Fruit fly (Drosophila melanogaster) whole organism, prepupa: ENCODE results near the gene Edc3.

Experiments
- CG10631 ChIP-seq: fragments of 200-800 bp; sonication (Bioruptor generic); optimal IDR thresholded peaks from 2 replicates; lab custom pipeline; 2016; ENCODE audit warnings: missing biosample characterization, missing genetic modification characterization
- CG10669 ChIP-seq: fragments of 200-800 bp; sonication (Bioruptor generic); optimal IDR thresholded peaks from 3 replicates; lab custom pipeline; 2018; ENCODE audit warnings: missing biosample characterization, mild to moderate bottlenecking, missing genetic modification characterization, moderate library complexity
- CG11294 ChIP-seq: fragments of 200-800 bp; sonication (Bioruptor generic); IDR thresholded peaks from 2 replicates; pipeline ENCODE4 v1.3.6; 2022; ENCODE audit warnings: missing biosample characterization, missing genetic modification characterization
- CG15336 ChIP-seq: fragments of 200-800 bp; sonication (Bioruptor generic); IDR thresholded peaks from 2 replicates; pipeline ENCODE4 v1.3.6; 2022; ENCODE audit warnings: missing biosample characterization, missing genetic modification characterization
- CG1621 ChIP-seq: fragments of 200-800 bp; sonication (Bioruptor generic); optimal IDR thresholded peaks from 3 replicates; lab custom pipeline; 2018; ENCODE audit warnings: missing biosample characterization, mild to moderate bottlenecking, missing genetic modification characterization
- CG16779 ChIP-seq: fragments of 200-800 bp; sonication (Bioruptor generic); optimal IDR thresholded peaks from 3 replicates; lab custom pipeline; 2017; ENCODE audit warnings: missing biosample characterization, mild to moderate bottlenecking, missing genetic modification characterization
- CG3032 ChIP-seq: fragments of 200-800 bp; optimal IDR thresholded peaks from 2 replicates; lab custom pipeline; 2019; ENCODE audit warnings: missing biosample characterization, mild to moderate bottlenecking, missing genetic modification characterization, moderate library complexity
- CG31627 ChIP-seq: fragments of 200-800 bp; sonication (Bioruptor generic); optimal IDR thresholded peaks from 3 replicates; lab custom pipeline; 2016; ENCODE audit warnings: missing biosample characterization, missing genetic modification characterization
- CG32006 ChIP-seq: fragments of 200-800 bp; sonication (Bioruptor generic); optimal IDR thresholded peaks from 3 replicates; lab custom pipeline; 2017; ENCODE audit warnings: missing biosample characterization, mild to moderate bottlenecking, missing genetic modification characterization
- CG4318 ChIP-seq: fragments of 200-800 bp; sonication (Bioruptor generic); optimal IDR thresholded peaks from 3 replicates; lab custom pipeline; 2017; ENCODE audit warnings: missing biosample characterization, mild to moderate bottlenecking, missing genetic modification characterization
- CG6163 ChIP-seq: fragments of 200-800 bp; sonication (Bioruptor generic); IDR thresholded peaks from 3 replicates; pipeline ENCODE4 v1.3.6; 2022; ENCODE audit warnings: missing biosample characterization, missing genetic modification characterization
- CG6276 ChIP-seq: fragments of 200-800 bp; sonication (Bioruptor generic); optimal IDR thresholded peaks from 2 replicates; lab custom pipeline; 2017; ENCODE audit warnings: missing biosample characterization, mild to moderate bottlenecking, missing genetic modification characterization
- CG6792 ChIP-seq: fragments of 200-800 bp; sonication (Bioruptor generic); optimal IDR thresholded peaks from 3 replicates; lab custom pipeline; 2016; ENCODE audit warnings: missing biosample characterization, missing genetic modification characterization
- CG6808 ChIP-seq: fragments of 200-800 bp; sonication (Bioruptor generic); optimal IDR thresholded peaks from 3 replicates; lab custom pipeline; 2017; ENCODE audit warnings: missing biosample characterization, missing genetic modification characterization, mild to moderate bottlenecking, moderate library complexity, missing genetic modification reagents
- CG6854 ChIP-seq: fragments of 200-800 bp; sonication (Bioruptor generic); optimal IDR thresholded peaks from 2 replicates; lab custom pipeline; 2017; ENCODE audit warnings: missing biosample characterization, mild to moderate bottlenecking, missing genetic modification characterization
- CG7368 ChIP-seq: fragments of 200-800 bp; sonication (Bioruptor generic); optimal IDR thresholded peaks from 3 replicates; lab custom pipeline; 2016; ENCODE audit warnings: missing biosample characterization, missing genetic modification characterization
- CG8119 ChIP-seq: fragments of 200-800 bp; sonication (Bioruptor generic); IDR thresholded peaks from 3 replicates; pipeline ENCODE4 v1.3.6; 2022; ENCODE audit warnings: missing biosample characterization, missing genetic modification characterization
- CG8319 ChIP-seq: fragments of 200-800 bp; sonication (Bioruptor generic); optimal IDR thresholded peaks from 3 replicates; lab custom pipeline; 2016; ENCODE audit warnings: missing biosample characterization, missing genetic modification characterization
- CG8632 ChIP-seq: fragments of 200-800 bp; sonication (Bioruptor generic); optimal IDR thresholded peaks from 3 replicates; lab custom pipeline; 2016; ENCODE audit warnings: missing biosample characterization, missing genetic modification characterization
- CG9139 ChIP-seq: fragments of 200-800 bp; sonication (Bioruptor generic); optimal IDR thresholded peaks from 3 replicates; lab custom pipeline; 2017; ENCODE audit warnings: missing biosample characterization, mild to moderate bottlenecking, missing genetic modification characterization
- Eip78C ChIP-seq: fragments of 200-800 bp; sonication (Bioruptor generic); peaks from one replicate; lab custom pipeline; 2016; ENCODE audit warnings: missing biosample characterization, missing genetic modification characterization
- Ets21C ChIP-seq: fragments of 200-800 bp; sonication (Bioruptor generic); optimal IDR thresholded peaks from 3 replicates; lab custom pipeline; 2016; ENCODE audit warnings: missing biosample characterization, missing genetic modification characterization
- Gug ChIP-seq: fragments of 200-800 bp; sonication (Bioruptor generic); IDR thresholded peaks from 2 replicates; pipeline ENCODE4 v1.3.6; 2022; ENCODE audit warnings: missing biosample characterization, missing genetic modification characterization
- Hr39 ChIP-seq: fragments of 200-800 bp; sonication (Bioruptor generic); optimal IDR thresholded peaks from 2 replicates; lab custom pipeline; 2016; ENCODE audit warnings: missing biosample characterization, missing genetic modification characterization
- Hr4 ChIP-seq: fragments of 200-800 bp; sonication (Bioruptor generic); optimal IDR thresholded peaks from 3 replicates; lab custom pipeline; 2016; ENCODE audit warnings: missing biosample characterization, missing genetic modification characterization
- Met ChIP-seq: fragments of 200-800 bp; sonication (Bioruptor generic); optimal IDR thresholded peaks from 3 replicates; lab custom pipeline; 2016; ENCODE audit warnings: missing biosample characterization, missing genetic modification characterization
- OdsH ChIP-seq: fragments of 200-800 bp; sonication (Bioruptor generic); optimal IDR thresholded peaks from 3 replicates; lab custom pipeline; 2016; ENCODE audit warnings: missing biosample characterization, missing genetic modification characterization
- Smox ChIP-seq: fragments of 200-800 bp; sonication (Bioruptor generic); optimal IDR thresholded peaks from 3 replicates; lab custom pipeline; 2016; ENCODE audit warnings: missing biosample characterization, missing genetic modification characterization
- Sox102F ChIP-seq: fragments of 200-800 bp; sonication (Bioruptor generic); optimal IDR thresholded peaks from 2 replicates; lab custom pipeline; 2016; ENCODE audit warnings: missing biosample characterization, mild to moderate bottlenecking, missing genetic modification characterization
- Sox14 ChIP-seq: fragments of 200-800 bp; sonication (Bioruptor generic); optimal IDR thresholded peaks from 3 replicates; lab custom pipeline; 2016; ENCODE audit warnings: missing biosample characterization, missing genetic modification characterization
- Sox15 ChIP-seq: fragments of 200-800 bp; sonication (Bioruptor generic); optimal IDR thresholded peaks from 3 replicates; lab custom pipeline; 2016; ENCODE audit warnings: missing biosample characterization, missing genetic modification characterization
- achi ChIP-seq: fragments of 200-800 bp; sonication (Bioruptor generic); optimal IDR thresholded peaks from 3 replicates; lab custom pipeline; 2016; ENCODE audit warnings: missing biosample characterization, missing genetic modification characterization
- acj6 ChIP-seq: fragments of 200-800 bp; sonication (Bioruptor generic); optimal IDR thresholded peaks from 3 replicates; lab custom pipeline; 2016; ENCODE audit warnings: missing biosample characterization, missing genetic modification characterization
- cyc ChIP-seq: fragments of 200-800 bp; sonication (Bioruptor generic); optimal IDR thresholded peaks from 3 replicates; lab custom pipeline; 2016; ENCODE audit warnings: missing biosample characterization, missing genetic modification characterization
- dac ChIP-seq: fragments of 200-800 bp; sonication (Bioruptor generic); optimal IDR thresholded peaks from 2 replicates; lab custom pipeline; 2017; ENCODE audit warnings: missing biosample characterization, mild to moderate bottlenecking, missing genetic modification characterization
- dsx ChIP-seq: fragments of 200-800 bp; optimal IDR thresholded peaks from 3 replicates; lab custom pipeline; 2019; ENCODE audit warnings: missing biosample characterization, mild to moderate bottlenecking, missing genetic modification characterization, moderate library complexity; ENCODE audit not compliant: poor library complexity, severe bottlenecking
- esn ChIP-seq: fragments of 200-800 bp; sonication (Bioruptor generic); optimal IDR thresholded peaks from 2 replicates; lab custom pipeline; 2016; ENCODE audit warnings: missing biosample characterization, mild to moderate bottlenecking, missing genetic modification characterization, moderate library complexity
- fd59A ChIP-seq: fragments of 200-800 bp; sonication (Bioruptor generic); optimal IDR thresholded peaks from 2 replicates; lab custom pipeline; 2017; ENCODE audit warnings: missing biosample characterization, mild to moderate bottlenecking, missing genetic modification characterization, missing genetic modification reagents
- fd85E ChIP-seq: fragments of 200-800 bp; sonication (Bioruptor generic); optimal IDR thresholded peaks from 3 replicates; lab custom pipeline; 2016; ENCODE audit warnings: missing biosample characterization, missing genetic modification characterization
- fkh ChIP-seq: fragments of 200-800 bp; sonication (Bioruptor generic); optimal IDR thresholded peaks from 3 replicates; lab custom pipeline; 2017; ENCODE audit warnings: missing biosample characterization, mild to moderate bottlenecking, missing genetic modification characterization, moderate library complexity
- lz ChIP-seq: fragments of 200-800 bp; sonication (Bioruptor generic); optimal IDR thresholded peaks from 3 replicates; lab custom pipeline; 2016; ENCODE audit warnings: missing biosample characterization, missing genetic modification characterization
- net ChIP-seq: fragments of 200-800 bp; sonication (Bioruptor generic); optimal IDR thresholded peaks from 3 replicates; lab custom pipeline; 2016; ENCODE audit warnings: missing biosample characterization, missing genetic modification characterization
- pdm3 ChIP-seq: fragments of 200-800 bp; sonication (Bioruptor generic); optimal IDR thresholded peaks from 3 replicates; lab custom pipeline; 2016; ENCODE audit warnings: missing biosample characterization, missing genetic modification characterization
- salr ChIP-seq, 2 experiments: fragments of 200-800 bp; sonication (Bioruptor generic); optimal IDR thresholded peaks; 3 replicates each; lab custom pipeline; 2016 to 2018; ENCODE audit warnings: missing biosample characterization in 2 of 2, missing genetic modification characterization in 2 of 2, mild to moderate bottlenecking in 1 of 2
- ss ChIP-seq, 2 experiments: fragments of 200-800 bp; sonication (Bioruptor generic); optimal IDR thresholded peaks; 2 replicates in 1 of 2; 3 replicates in 1 of 2; lab custom pipeline; 2017 to 2018; ENCODE audit warnings: mild to moderate bottlenecking in 2 of 2, missing biosample characterization in 2 of 2, missing genetic modification characterization in 2 of 2, moderate library complexity in 1 of 2
- svp ChIP-seq: fragments of 200-800 bp; sonication (Bioruptor generic); peaks from one replicate; lab custom pipeline; 2016; ENCODE audit warnings: missing biosample characterization, missing genetic modification characterization
- topi ChIP-seq: fragments of 200-800 bp; sonication (Bioruptor generic); optimal IDR thresholded peaks from 3 replicates; lab custom pipeline; 2016; ENCODE audit warnings: missing biosample characterization, missing genetic modification characterization
- vri ChIP-seq: fragments of 200-800 bp; sonication (Bioruptor generic); optimal IDR thresholded peaks from 3 replicates; lab custom pipeline; 2016; ENCODE audit warnings: missing biosample characterization, mild to moderate bottlenecking, missing genetic modification characterization

Edc3 gene

DNA sequence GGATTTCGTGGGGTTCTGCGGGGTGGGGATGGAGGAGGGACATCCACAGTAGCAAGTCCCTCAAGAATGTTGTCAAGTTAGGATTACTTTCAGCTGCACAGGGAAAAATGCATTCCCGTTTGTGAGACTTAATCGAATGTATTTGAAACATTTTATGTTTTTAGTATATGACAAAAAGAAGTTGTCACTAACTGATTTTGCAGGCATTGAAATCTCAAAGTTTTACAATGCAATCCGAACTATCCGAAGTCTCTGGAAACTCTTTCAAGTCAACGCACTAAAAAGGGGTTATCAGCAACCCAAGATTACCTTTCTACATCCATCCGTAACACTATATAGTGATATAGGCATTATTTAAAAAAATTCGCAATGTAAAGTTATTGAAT lies 47.2 kb upstream of the Edc3 start (continued):
- TF ChIP-seq esn: peak; percentile 41
- peak; percentile 2 to 39 for TF ChIP-seq salr (GFP tag; optimal IDR thresholded peaks at IDR 0.05; lab: Kevin White, UChicago)
- no peak for TF ChIP-seq CG6276 (GFP tag; lab: Kevin White, UChicago)
- TF ChIP-seq CG31627 (GFP tag; lab: Kevin White, UChicago): peak; percentile 48
- TF ChIP-seq dsx (GFP tag; lab: Kevin White, UChicago): peak; percentile 32
- TF ChIP-seq CG10631: peak; percentile 69
- TF ChIP-seq CG1621 (tag; lab: Kevin White, UChicago): no peak

DNA sequence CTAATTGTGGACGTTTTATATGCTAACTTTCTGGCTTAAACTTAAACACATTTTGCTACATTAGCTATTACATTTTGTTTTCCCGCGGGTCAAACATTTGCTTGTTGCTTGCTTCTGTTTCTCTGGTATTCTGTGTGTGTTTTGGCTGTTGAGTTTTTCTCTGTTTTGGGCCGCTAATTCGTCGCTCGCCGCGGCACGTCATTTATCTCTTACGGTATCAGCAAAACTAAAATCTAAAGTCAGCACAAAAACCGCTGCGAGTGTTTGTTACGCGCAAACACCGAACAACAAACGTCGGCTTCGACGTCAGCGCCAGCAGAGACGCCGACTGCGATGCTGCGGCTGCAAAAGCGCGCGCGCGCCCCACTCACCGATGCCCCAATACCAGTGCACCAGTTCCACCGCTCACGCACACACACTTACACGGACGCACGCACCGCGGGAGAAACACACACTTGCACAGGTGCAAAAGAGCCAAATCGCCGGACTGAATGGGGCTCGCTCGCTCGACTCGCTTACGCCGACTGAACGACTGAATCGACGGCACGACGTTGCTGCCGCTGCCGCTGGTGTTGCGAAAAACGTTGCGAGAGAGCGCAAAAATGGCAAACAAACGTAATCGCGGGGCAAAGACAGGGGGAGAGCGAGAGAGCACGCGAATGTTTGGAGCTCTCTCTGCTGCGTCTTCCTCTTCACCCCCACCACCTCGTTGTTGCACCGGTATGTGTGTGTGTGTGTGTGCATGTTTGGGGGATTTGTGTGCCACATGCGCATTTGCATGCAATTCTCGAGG lies 46.6 kb upstream of the Edc3 start:
- TF ChIP-seq CG7368 (GFP tag; lab: Kevin White, UChicago) (no peak), Met (GFP tag; lab: Kevin White, UChicago) (no peak), esn (no peak), fd85E (GFP tag; lab: Kevin White, UChicago) (no peak), CG6792 (GFP tag; lab: Kevin White, UChicago) (no peak), Smox (GFP tag; lab: Kevin White, UChicago) (no peak), net (GFP tag; lab: Kevin White, UChicago) (no peak), CG10669 (GFP tag; lab: Kevin White, UChicago) (no peak), CG31627 (GFP tag; lab: Kevin White, UChicago) (no peak), ss (GFP tag; optimal IDR thresholded peaks at IDR 0.05; lab: Kevin White, UChicago) (peak in 1 of 2 experiments; percentile 75), acj6 (GFP tag; lab: Kevin White, UChicago) (no peak), CG16779 (tag; lab: Kevin White, UChicago) (no peak), CG6163 (GFP tag; lab: Robert Waterston, UW) (peak; percentile 48; the same call in 2 of the 3 replicates), CG8319 (no peak), CG8632 (no peak), svp (GFP tag; lab: Kevin White, UChicago) (peak; percentile 85), fd59A (GFP tag; lab: Kevin White, UChicago) (no peak), CG15336 (peak; percentile 59), OdsH (GFP tag; lab: Kevin White, UChicago) (no peak), achi (no peak), CG4318 (no peak), CG9139 (GFP tag; lab: Kevin White, UChicago) (no peak), pdm3 (GFP tag; lab: Kevin White, UChicago) (no peak), Gug (no peak), CG32006 (no peak), CG6808 (GFP tag; lab: Kevin White, UChicago) (no peak), Sox14 (GFP tag; lab: Kevin White, UChicago) (peak; percentile 46), CG8119 (GFP tag; lab: Robert Waterston, UW) (peak; percentile 26; the same call in 2 of the 3 replicates), CG11294 (GFP tag; lab: Robert Waterston, UW) (no peak), CG10631 (no peak), Hr39 (GFP tag; lab: Kevin White, UChicago) (no peak), CG6854 (GFP tag; lab: Kevin White, UChicago) (peak; percentile 57), fkh (peak; percentile 68), dsx (GFP tag; lab: Kevin White, UChicago) (peak; percentile 72), CG6276 (GFP tag; lab: Kevin White, UChicago) (no peak), vri (GFP tag; lab: Kevin White, UChicago) (peak; percentile 92), Hr4 (GFP tag; lab: Kevin White, UChicago) (no peak), CG3032 (tag; lab: Kevin White, UChicago) (no peak), cyc (GFP tag; lab: Kevin White, UChicago) (no peak), Sox102F (GFP tag; lab: Kevin White, UChicago) (peak; percentile 10), Sox15 (GFP tag; lab: Kevin White, UChicago) (no peak), Ets21C (GFP tag; lab: Kevin White, UChicago) (no peak), Eip78C (GFP tag; lab: Kevin White, UChicago) (peak; percentile 1), topi (no peak), dac (GFP tag; lab: Kevin White, UChicago) (no peak), lz (GFP tag; lab: Kevin White, UChicago) (no peak)
